Worm (Caenorhabditis elegans) whole organism, late embryonic: ENCODE data around the gene ergi-3.

Experiments used
- F13H6.1 ChIP-seq: sonication (generic microtip); optimal IDR thresholded peaks from 2 replicates; lab custom pipeline; 2016; ENCODE audit warnings: missing genetic modification characterization, missing compliant biosample characterization
- K02D7.2 ChIP-seq: sonication (generic microtip); optimal IDR thresholded peaks from 2 replicates; lab custom pipeline; 2017; ENCODE audit warnings: mild to moderate bottlenecking, missing genetic modification characterization, missing compliant biosample characterization
- K09A11.1 ChIP-seq: sonication (generic microtip); optimal IDR thresholded peaks from 2 replicates; lab custom pipeline; 2017; ENCODE audit warnings: antibody characterized with exemption, mild to moderate bottlenecking, missing genetic modification characterization, missing compliant biosample characterization; ENCODE audit not compliant: insufficient read depth
- Y22D7AL.16 ChIP-seq: sonication (generic microtip); optimal IDR thresholded peaks from 2 replicates; lab custom pipeline; 2016; ENCODE audit warnings: missing genetic modification characterization, missing compliant biosample characterization
- ama-1 ChIP-seq: fragments of 150-350 bp; optimal IDR thresholded peaks from 2 replicates; lab custom pipeline; 2014
- ceh-14 ChIP-seq: sonication (generic microtip); optimal IDR thresholded peaks from 2 replicates; lab custom pipeline; 2016; ENCODE audit warnings: missing genotype, missing genetic modification characterization, missing compliant biosample characterization
- ceh-18 ChIP-seq: sonication (generic microtip); optimal IDR thresholded peaks from 2 replicates; lab custom pipeline; 2016; ENCODE audit warnings: missing genetic modification characterization, missing compliant biosample characterization
- ceh-2 ChIP-seq: sonication (generic microtip); optimal IDR thresholded peaks from 2 replicates; lab custom pipeline; 2016; ENCODE audit warnings: missing genotype, missing genetic modification characterization, missing compliant biosample characterization
- ceh-22 ChIP-seq: sonication (generic microtip); optimal IDR thresholded peaks from 2 replicates; lab custom pipeline; 2017; ENCODE audit warnings: missing biosample characterization, missing genetic modification characterization
- ceh-24 ChIP-seq: sonication (generic microtip); optimal IDR thresholded peaks from 2 replicates; lab custom pipeline; 2016; ENCODE audit warnings: mild to moderate bottlenecking, missing genetic modification characterization, missing compliant biosample characterization
- ceh-30 ChIP-seq: fragments of 150-350 bp; optimal IDR thresholded peaks from 2 replicates; lab custom pipeline; 2014; ENCODE audit warnings: missing biosample characterization, missing genetic modification characterization
- ceh-31 ChIP-seq: sonication (generic microtip); optimal IDR thresholded peaks from 2 replicates; lab custom pipeline; 2016; ENCODE audit warnings: missing genetic modification characterization, missing compliant biosample characterization
- ceh-45 ChIP-seq: fragments of 200-800 bp; sonication (Bioruptor generic); IDR thresholded peaks from 2 replicates; pipeline ENCODE4 v1.3.6; 2022; ENCODE audit warnings: missing genetic modification reagents, missing genetic modification characterization, missing compliant biosample characterization
- dve-1 ChIP-seq: sonication (generic microtip); optimal IDR thresholded peaks from 2 replicates; lab custom pipeline; 2017; ENCODE audit warnings: antibody characterized with exemption, mild to moderate bottlenecking, missing genetic modification characterization, missing compliant biosample characterization
- elt-2 ChIP-seq: sonication (generic microtip); optimal IDR thresholded peaks from 2 replicates; lab custom pipeline; 2016; ENCODE audit warnings: missing genetic modification reagents, missing genetic modification characterization, missing compliant biosample characterization
- elt-4 ChIP-seq: sonication (generic microtip); optimal IDR thresholded peaks from 2 replicates; lab custom pipeline; 2016; ENCODE audit warnings: missing genetic modification characterization, missing compliant biosample characterization
- ets-4 ChIP-seq: sonication (generic microtip); optimal IDR thresholded peaks from 2 replicates; lab custom pipeline; 2016; ENCODE audit warnings: missing genetic modification characterization, missing compliant biosample characterization
- fkh-6 ChIP-seq: sonication (generic microtip); optimal IDR thresholded peaks from 2 replicates; lab custom pipeline; 2016; ENCODE audit warnings: missing genetic modification characterization, missing compliant biosample characterization
- gmeb-2 ChIP-seq: sonication (generic microtip); optimal IDR thresholded peaks from 2 replicates; lab custom pipeline; 2016; ENCODE audit warnings: missing genetic modification characterization, inconsistent platforms, missing compliant biosample characterization
- hlh-30 ChIP-seq: sonication (generic microtip); optimal IDR thresholded peaks from 2 replicates; lab custom pipeline; 2017; ENCODE audit warnings: antibody characterized with exemption, missing genetic modification characterization, missing compliant biosample characterization; ENCODE audit not compliant: insufficient read depth
- madf-2 ChIP-seq: sonication (generic microtip); optimal IDR thresholded peaks from 2 replicates; lab custom pipeline; 2017; ENCODE audit warnings: missing genetic modification characterization, missing compliant biosample characterization
- nfya-1 ChIP-seq: sonication (generic microtip); optimal IDR thresholded peaks from 2 replicates; lab custom pipeline; 2017; ENCODE audit warnings: missing genetic modification characterization, mild to moderate bottlenecking, missing compliant biosample characterization, antibody characterized with exemption, moderate library complexity
- npax-4 ChIP-seq: sonication (generic microtip); optimal IDR thresholded peaks from 2 replicates; lab custom pipeline; 2016; ENCODE audit warnings: missing genetic modification characterization, missing compliant biosample characterization
- pha-2 ChIP-seq: sonication (generic microtip); optimal IDR thresholded peaks from 2 replicates; lab custom pipeline; 2017; ENCODE audit warnings: mild to moderate bottlenecking, missing genetic modification characterization, missing compliant biosample characterization
- pros-1 ChIP-seq: fragments of 150-350 bp; optimal IDR thresholded peaks from 2 replicates; lab custom pipeline; 2014; ENCODE audit warnings: missing biosample characterization, missing genetic modification reagents, missing genetic modification characterization
- sdc-2 ChIP-seq: sonication (generic microtip); optimal IDR thresholded peaks from 2 replicates; lab custom pipeline; 2016; ENCODE audit warnings: missing genotype, missing genetic modification characterization, missing compliant biosample characterization
- syd-9 ChIP-seq: sonication (generic microtip); optimal IDR thresholded peaks from 2 replicates; lab custom pipeline; 2016; ENCODE audit warnings: mild to moderate bottlenecking, missing genetic modification characterization, moderate library complexity, missing compliant biosample characterization
- ttx-3 ChIP-seq: sonication (generic microtip); optimal IDR thresholded peaks from 2 replicates; lab custom pipeline; 2016; ENCODE audit warnings: missing genetic modification reagents, missing genetic modification characterization, missing compliant biosample characterization
- unc-42 ChIP-seq: sonication (generic microtip); optimal IDR thresholded peaks from 2 replicates; lab custom pipeline; 2016; ENCODE audit warnings: missing genotype, missing genetic modification characterization, missing compliant biosample characterization
- unc-55 ChIP-seq: sonication (generic microtip); optimal IDR thresholded peaks from 2 replicates; lab custom pipeline; 2017; ENCODE audit warnings: missing biosample characterization, missing genetic modification reagents, missing genetic modification characterization
- ztf-16 ChIP-seq: sonication (generic microtip); optimal IDR thresholded peaks from 2 replicates; lab custom pipeline; 2017; ENCODE audit warnings: missing genetic modification characterization, missing compliant biosample characterization

The ergi-3 gene

DNA sequence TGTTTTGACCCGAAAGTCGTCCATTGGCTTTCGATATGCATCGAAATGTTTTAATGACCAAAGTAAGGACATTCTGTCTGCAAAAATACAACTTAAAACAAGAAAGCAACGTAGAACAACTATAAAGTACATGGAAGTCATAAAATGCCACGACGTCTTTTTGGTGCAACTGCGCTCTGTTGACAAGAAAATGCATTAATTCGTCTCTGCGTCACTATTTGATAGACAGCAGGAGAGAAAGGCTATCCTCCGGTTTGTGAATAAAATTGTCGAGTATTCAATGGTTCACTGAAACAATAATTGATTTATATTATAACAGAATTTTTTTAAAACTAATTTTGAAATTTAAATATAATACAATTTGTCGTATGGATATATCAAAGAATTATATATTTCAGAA is at the start of gene ergi-3:
Gene ergi-3, minus strand, starts transcription at position 311 of the 400 bp plus-strand sequence.
- TF ChIP-seq ceh-45 (GFP tag; lab: Robert Waterston, UW): 0 out of 2 replicates have a peak, but pooled peaks have one; percentile 24
- TF ChIP-seq ceh-2 (tag; lab: Kevin White, UChicago): no peak
- TF ChIP-seq ceh-18 (tag; lab: Kevin White, UChicago): peak; percentile 25
- peak; percentile 75 for TF ChIP-seq unc-55 (GFP tag; lab: Kevin White, UChicago)
- TF ChIP-seq nfya-1 (tag; lab: Kevin White, UChicago): peak; percentile 18
- peak; percentile 43 for TF ChIP-seq ceh-31 (tag; lab: Kevin White, UChicago)
- no peak for TF ChIP-seq pha-2 (tag; lab: Kevin White, UChicago)
- no peak for TF ChIP-seq ama-1
- peak; percentile 7 for TF ChIP-seq pros-1
- TF ChIP-seq dve-1 (tag; lab: Kevin White, UChicago): peak; percentile 28
- peak; percentile 84 for TF ChIP-seq unc-42 (tag; lab: Kevin White, UChicago)

DNA sequence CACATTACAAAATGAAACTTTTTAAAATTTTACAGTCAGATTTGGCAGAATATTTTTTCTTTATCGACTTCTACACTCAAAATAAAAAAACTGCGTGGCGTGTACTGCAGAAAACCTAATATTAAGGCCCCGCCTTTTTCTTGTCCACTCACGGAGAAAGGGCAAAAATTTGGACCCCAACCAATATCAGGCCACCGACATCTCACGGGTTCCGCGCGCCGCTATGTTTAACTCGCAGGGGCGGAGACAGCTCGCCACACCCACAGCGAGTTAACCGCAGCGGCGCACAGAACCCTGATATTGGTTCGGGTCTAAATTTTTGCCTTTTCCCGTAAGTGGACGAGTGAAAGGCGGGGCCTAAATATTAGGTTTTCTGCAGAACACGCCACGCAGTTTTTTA is 47.2 kb upstream of the ergi-3 start:
- TF ChIP-seq dve-1 (tag; lab: Kevin White, UChicago) (no peak), sdc-2 (tag; lab: Kevin White, UChicago) (no peak), ztf-16 (tag; lab: Kevin White, UChicago) (no peak), gmeb-2 (no peak), npax-4 (tag; lab: Kevin White, UChicago) (no peak), madf-2 (tag; lab: Kevin White, UChicago) (no peak), hlh-30 (tag; lab: Kevin White, UChicago) (no peak), ttx-3 (tag; lab: Kevin White, UChicago) (no peak), K09A11.1 (tag; lab: Kevin White, UChicago) (no peak), fkh-6 (no peak)

DNA sequence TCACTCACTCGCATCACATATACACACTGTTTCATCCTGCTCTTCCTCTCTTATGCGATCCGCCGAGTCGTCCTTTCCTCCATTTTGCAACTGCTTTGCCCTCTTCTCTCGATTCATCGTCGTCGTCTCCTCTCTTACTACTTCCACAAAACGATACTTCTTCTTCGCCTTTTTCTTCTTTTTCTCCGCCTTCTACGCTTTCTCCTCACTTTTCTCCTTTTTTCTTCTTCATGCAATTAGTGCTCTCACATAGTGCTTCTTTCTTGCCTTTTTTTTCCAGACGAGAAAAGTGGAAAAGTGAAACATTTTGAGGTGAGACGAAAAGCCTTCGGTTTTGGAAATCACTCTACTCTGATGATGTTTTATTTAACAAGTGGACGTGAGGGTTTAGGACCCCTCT is 43.0 kb upstream of the ergi-3 start:
- TF ChIP-seq nfya-1 (tag; lab: Kevin White, UChicago): peak; percentile 25
- TF ChIP-seq K02D7.2 (tag; lab: Kevin White, UChicago): no peak
- TF ChIP-seq syd-9 (tag; lab: Kevin White, UChicago): no peak
- TF ChIP-seq ama-1: no peak
- TF ChIP-seq ceh-45 (GFP tag; lab: Robert Waterston, UW): no peak
- no peak for TF ChIP-seq ets-4 (tag; lab: Kevin White, UChicago)
- TF ChIP-seq F13H6.1 (tag; lab: Kevin White, UChicago): no peak
- TF ChIP-seq ceh-31 (tag; lab: Kevin White, UChicago): peak; percentile 20
- TF ChIP-seq unc-42 (tag; lab: Kevin White, UChicago): peak; percentile 50
- no peak for TF ChIP-seq madf-2 (tag; lab: Kevin White, UChicago)
- TF ChIP-seq dve-1 (tag; lab: Kevin White, UChicago): no peak

DNA sequence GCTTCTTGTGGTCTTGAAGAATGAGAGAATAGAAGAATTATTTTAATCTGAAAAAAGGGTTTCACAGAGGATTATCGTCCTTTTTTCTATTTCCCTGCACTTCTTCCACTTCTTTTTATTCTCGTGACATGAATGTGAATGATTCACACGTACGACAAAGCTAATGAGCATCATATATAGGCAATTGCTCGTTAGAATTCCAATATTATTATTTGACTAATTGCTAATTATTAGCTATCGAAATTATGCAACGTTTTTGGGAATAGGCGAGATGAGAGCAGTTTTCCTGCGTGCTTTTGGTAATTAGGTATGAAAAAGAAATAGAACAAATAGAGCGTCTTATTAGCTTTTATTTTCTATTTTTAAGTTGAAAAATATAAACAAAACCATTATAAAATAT is 41.2 kb upstream of the ergi-3 start:
- no peak for TF ChIP-seq K09A11.1 (tag; lab: Kevin White, UChicago)
- TF ChIP-seq hlh-30 (tag; lab: Kevin White, UChicago): no peak
- TF ChIP-seq, all 69 proteins: peak for 0

DNA sequence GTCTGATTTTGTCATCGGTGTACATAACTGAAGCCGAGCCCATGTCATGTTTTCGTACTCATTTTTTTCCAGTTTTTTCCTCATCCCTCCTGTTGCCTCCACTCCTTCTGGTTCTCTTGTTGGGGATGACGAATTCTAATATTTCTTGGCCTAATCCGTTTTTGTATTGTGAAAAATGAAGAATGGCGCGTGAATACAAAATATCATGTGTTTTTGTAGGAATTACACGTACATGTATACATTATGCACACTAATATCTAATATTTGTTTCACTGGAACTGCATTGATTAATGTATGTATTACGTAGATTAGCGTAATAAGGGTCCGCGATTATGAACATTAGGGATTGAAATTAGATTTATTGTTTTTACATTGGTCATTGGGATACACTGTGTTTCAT is 39.1 kb upstream of the ergi-3 start:
- no peak for TF ChIP-seq ceh-30 (tag; lab: Kevin White, UChicago)
- TF ChIP-seq dve-1 (tag; lab: Kevin White, UChicago): no peak
- no peak for TF ChIP-seq ceh-22 (tag; lab: Kevin White, UChicago)
- TF ChIP-seq ceh-14 (tag; lab: Kevin White, UChicago): no peak
- TF ChIP-seq elt-4 (tag; lab: Kevin White, UChicago): no peak
- TF ChIP-seq K02D7.2 (tag; lab: Kevin White, UChicago): no peak
- TF ChIP-seq ama-1: no peak
- TF ChIP-seq Y22D7AL.16: no peak
- TF ChIP-seq syd-9 (tag; lab: Kevin White, UChicago): no peak
- TF ChIP-seq elt-2: no peak
- TF ChIP-seq madf-2 (tag; lab: Kevin White, UChicago): no peak
- TF ChIP-seq pha-2 (tag; lab: Kevin White, UChicago): no peak
- no peak for TF ChIP-seq npax-4 (tag; lab: Kevin White, UChicago)
- TF ChIP-seq ceh-24: no peak
